Fruit fly (Drosophila melanogaster) Kc167 (cell line): ENCODE measurements around the gene Gbeta76C.

ENCODE experiments used
- Myc ChIP-seq: fragments of >200 bp; optimal IDR thresholded peaks from 2 replicates; lab custom pipeline; 2017; ENCODE audit warnings: missing external identifiers
- h ChIP-seq: fragments of >200 bp; optimal IDR thresholded peaks from 3 replicates; lab custom pipeline; 2018; ENCODE audit warnings: missing external identifiers
- insv ChIP-seq: fragments of >200 bp; optimal IDR thresholded peaks from 3 replicates; lab custom pipeline; 2018; ENCODE audit warnings: missing external identifiers
- psq ChIP-seq: fragments of >200 bp; optimal IDR thresholded peaks from 2 replicates; lab custom pipeline; 2017; ENCODE audit warnings: missing external identifiers
- ttk ChIP-seq: sonication (Bioruptor generic); optimal IDR thresholded peaks from 2 replicates; lab custom pipeline; 2017; ENCODE audit warnings: missing external identifiers

dm6 chr3L:19698651-19699050 is 11.2 kb downstream of the Gbeta76C start:
- TF ChIP-seq ttk (no peak), psq (lab: Kevin White, UChicago) (no peak), Myc (lab: Kevin White, UChicago) (no peak), h (lab: Kevin White, UChicago) (no peak), insv (no peak)
